Fruit fly (Drosophila melanogaster) whole organism, embryonic: ENCODE data around the gene CG18179.

Experiments
- Atf3 ChIP-seq: fragments of 200-800 bp; sonication (Bioruptor generic); optimal IDR thresholded peaks from 3 replicates; lab custom pipeline; 2016; ENCODE audit warnings: missing biosample characterization, missing genetic modification characterization
- C15 ChIP-seq: fragments of 200-800 bp; sonication (Bioruptor generic); IDR thresholded peaks from 3 replicates; pipeline ENCODE4 v1.3.6; 2022; ENCODE audit warnings: missing biosample characterization, missing genetic modification characterization
- CG11398 ChIP-seq: fragments of 200-800 bp; sonication (Bioruptor generic); optimal IDR thresholded peaks from 2 replicates; lab custom pipeline; 2016; ENCODE audit warnings: missing biosample characterization, missing genetic modification characterization
- CG11456 ChIP-seq: fragments of 200-800 bp; sonication (Bioruptor generic); IDR thresholded peaks from 3 replicates; pipeline ENCODE4 v1.3.6; 2022; ENCODE audit warnings: missing biosample characterization, missing genetic modification characterization
- CG11560 ChIP-seq: fragments of 200-800 bp; sonication (Bioruptor generic); IDR thresholded peaks from 3 replicates; pipeline ENCODE4 v1.3.6; 2022; ENCODE audit warnings: missing biosample characterization, missing genetic modification characterization
- CG11723 ChIP-seq: fragments of 200-800 bp; sonication (Bioruptor generic); optimal IDR thresholded peaks from 2 replicates; lab custom pipeline; 2017; ENCODE audit warnings: missing biosample characterization, mild to moderate bottlenecking, missing genetic modification characterization
- CG12659 ChIP-seq: fragments of 200-800 bp; sonication (Bioruptor generic); optimal IDR thresholded peaks from 3 replicates; lab custom pipeline; 2017; ENCODE audit warnings: mild to moderate bottlenecking, missing biosample characterization, missing genetic modification reagents, missing genetic modification characterization
- CG13775 ChIP-seq: fragments of 200-800 bp; sonication (Bioruptor generic); optimal IDR thresholded peaks from 3 replicates; lab custom pipeline; 2017; ENCODE audit warnings: missing biosample characterization, mild to moderate bottlenecking, missing genetic modification characterization
- CG14965 ChIP-seq: fragments of 200-800 bp; sonication (Bioruptor generic); optimal IDR thresholded peaks from 2 replicates; lab custom pipeline; 2016; ENCODE audit warnings: missing biosample characterization, missing genetic modification characterization, borderline replicate concordance
- CG15073 ChIP-seq: fragments of 200-800 bp; sonication (Bioruptor generic); optimal IDR thresholded peaks from 2 replicates; lab custom pipeline; 2016; ENCODE audit warnings: missing biosample characterization, missing genetic modification characterization
- CG15514 ChIP-seq: fragments of 200-800 bp; sonication (Bioruptor generic); optimal IDR thresholded peaks from 3 replicates; lab custom pipeline; 2017; ENCODE audit warnings: missing biosample characterization, missing genetic modification characterization, mild to moderate bottlenecking, moderate library complexity, missing genetic modification reagents
- CG17359 ChIP-seq: fragments of 200-800 bp; sonication (Bioruptor generic); optimal IDR thresholded peaks from 3 replicates; lab custom pipeline; 2018; ENCODE audit warnings: missing biosample characterization, mild to moderate bottlenecking, missing genetic modification characterization, moderate library complexity
- CG17612 ChIP-seq: fragments of 200-800 bp; sonication (Bioruptor generic); IDR thresholded peaks from 2 replicates; pipeline ENCODE4 v1.3.6; 2022; ENCODE audit warnings: missing biosample characterization, missing genetic modification characterization
- CG17802 ChIP-seq: fragments of 200-800 bp; sonication (Bioruptor generic); optimal IDR thresholded peaks from 2 replicates; lab custom pipeline; 2018; ENCODE audit warnings: missing biosample characterization, mild to moderate bottlenecking, missing genetic modification characterization, moderate library complexity
- CG17912 ChIP-seq: fragments of 200-800 bp; sonication (Bioruptor generic); optimal IDR thresholded peaks from 2 replicates; lab custom pipeline; 2018; ENCODE audit warnings: missing biosample characterization, mild to moderate bottlenecking, missing genetic modification characterization
- CG1832 ChIP-seq: fragments of 200-800 bp; sonication (Bioruptor generic); optimal IDR thresholded peaks from 2 replicates; lab custom pipeline; 2017; ENCODE audit warnings: missing biosample characterization, mild to moderate bottlenecking, missing genetic modification characterization, inconsistent platforms
- CG18619 ChIP-seq: fragments of 200-800 bp; sonication (Bioruptor generic); optimal IDR thresholded peaks from 3 replicates; lab custom pipeline; 2017; ENCODE audit warnings: missing biosample characterization, mild to moderate bottlenecking, missing genetic modification characterization
- CG31441 ChIP-seq: fragments of 200-800 bp; sonication (Bioruptor generic); IDR thresholded peaks from 2 replicates; pipeline ENCODE4 v1.3.6; 2022; ENCODE audit warnings: missing biosample characterization, missing genetic modification characterization
- CG3838 ChIP-seq: fragments of 200-800 bp; sonication (Bioruptor generic); optimal IDR thresholded peaks from 3 replicates; lab custom pipeline; 2016; ENCODE audit warnings: missing biosample characterization, missing genetic modification characterization
- CG4328 ChIP-seq: fragments of 200-800 bp; sonication (Bioruptor generic); optimal IDR thresholded peaks from 3 replicates; lab custom pipeline; 2017; ENCODE audit warnings: missing biosample characterization, missing genetic modification reagents, missing genetic modification characterization
- CG5245 ChIP-seq: fragments of 200-800 bp; sonication (Bioruptor generic); optimal IDR thresholded peaks from 3 replicates; lab custom pipeline; 2016; ENCODE audit warnings: missing biosample characterization, missing genetic modification characterization
- CG6689 ChIP-seq: fragments of 200-800 bp; sonication (Bioruptor generic); IDR thresholded peaks from 2 replicates; pipeline ENCODE4 v1.3.6; 2022; ENCODE audit warnings: missing biosample characterization, missing genetic modification characterization
- CG6854 ChIP-seq: fragments of 200-800 bp; sonication (Bioruptor generic); optimal IDR thresholded peaks from 3 replicates; lab custom pipeline; 2017; ENCODE audit warnings: missing biosample characterization, mild to moderate bottlenecking, missing genetic modification characterization
- CG7357 ChIP-seq: fragments of 200-800 bp; sonication (Bioruptor generic); IDR thresholded peaks from 3 replicates; pipeline ENCODE4 v1.3.6; 2022; ENCODE audit warnings: missing biosample characterization, missing genetic modification characterization
- CG7745 ChIP-seq: fragments of 200-800 bp; sonication (Bioruptor generic); optimal IDR thresholded peaks from 2 replicates; lab custom pipeline; 2018; ENCODE audit warnings: missing biosample characterization, mild to moderate bottlenecking, missing genetic modification characterization, moderate library complexity
- CG8478 ChIP-seq: fragments of >200 bp; optimal IDR thresholded peaks from 2 replicates; lab custom pipeline; 2018
- CG8924 ChIP-seq: fragments of 200-800 bp; optimal IDR thresholded peaks from 3 replicates; lab custom pipeline; 2019; ENCODE audit warnings: missing biosample characterization, mild to moderate bottlenecking, missing genetic modification characterization, moderate library complexity
- CG9437 ChIP-seq: fragments of 200-800 bp; sonication (Bioruptor generic); optimal IDR thresholded peaks from 2 replicates; lab custom pipeline; 2018; ENCODE audit warnings: missing biosample characterization, mild to moderate bottlenecking, missing genetic modification characterization
- Dad ChIP-seq: fragments of 200-800 bp; sonication (Bioruptor generic); optimal IDR thresholded peaks from 3 replicates; lab custom pipeline; 2016; ENCODE audit warnings: missing biosample characterization, missing genetic modification characterization
- Dref ChIP-seq: fragments of 200-800 bp; sonication (Bioruptor generic); IDR thresholded peaks from 2 replicates; pipeline ENCODE4 v1.3.6; 2022; ENCODE audit warnings: missing biosample characterization, missing genetic modification characterization
- Hmx ChIP-seq: fragments of 200-800 bp; sonication (Bioruptor generic); optimal IDR thresholded peaks from 2 replicates; lab custom pipeline; 2016; ENCODE audit warnings: missing biosample characterization, missing genetic modification characterization
- Hsf ChIP-seq: fragments of 200-800 bp; sonication (Bioruptor generic); optimal IDR thresholded peaks from 3 replicates; lab custom pipeline; 2016; ENCODE audit warnings: missing biosample characterization, missing genetic modification characterization
- Neu2 ChIP-seq: fragments of 200-800 bp; sonication (Bioruptor generic); optimal IDR thresholded peaks from 3 replicates; lab custom pipeline; 2016; ENCODE audit warnings: missing biosample characterization, missing genetic modification characterization, borderline replicate concordance
- Oaz ChIP-seq: fragments of 200-800 bp; sonication (Bioruptor generic); IDR thresholded peaks from 2 replicates; pipeline ENCODE4 v1.3.6; 2022; ENCODE audit warnings: missing biosample characterization, missing genetic modification characterization
- Optix ChIP-seq: fragments of 200-800 bp; sonication (Bioruptor generic); IDR thresholded peaks from 3 replicates; pipeline ENCODE4 v1.3.6; 2022; ENCODE audit warnings: missing biosample characterization, missing genetic modification characterization
- Sin3A ChIP-seq: fragments of >200 bp; optimal IDR thresholded peaks from 2 replicates; lab custom pipeline; 2018
- TFAM ChIP-seq: fragments of 200-800 bp; sonication (Bioruptor generic); optimal IDR thresholded peaks from 2 replicates; lab custom pipeline; 2017; ENCODE audit warnings: missing biosample characterization, missing genetic modification characterization, inconsistent platforms
- Tbp ChIP-seq: fragments of >200 bp; optimal IDR thresholded peaks from 2 replicates; lab custom pipeline; 2018; ENCODE audit warnings: missing biosample characterization, missing genetic modification characterization
- br ChIP-seq: fragments of >200 bp; optimal IDR thresholded peaks from 2 replicates; lab custom pipeline; 2017
- corto ChIP-seq: fragments of 200-800 bp; sonication (Bioruptor generic); optimal IDR thresholded peaks from 2 replicates; lab custom pipeline; 2016; ENCODE audit warnings: missing biosample characterization, mild to moderate bottlenecking, missing genetic modification characterization, moderate library complexity
- ems ChIP-seq: fragments of 200-800 bp; sonication (Bioruptor generic); optimal IDR thresholded peaks from 3 replicates; lab custom pipeline; 2016; ENCODE audit warnings: missing biosample characterization, missing genetic modification characterization
- esg ChIP-seq: fragments of 200-800 bp; sonication (Bioruptor generic); conservative IDR thresholded peaks from 2 replicates; pipeline ENCODE4 v1.3.6; 2022; ENCODE audit warnings: missing biosample characterization, missing genetic modification characterization
- fd102C ChIP-seq: fragments of 200-800 bp; sonication (Bioruptor generic); optimal IDR thresholded peaks from 2 replicates; lab custom pipeline; 2018; ENCODE audit warnings: missing biosample characterization, mild to moderate bottlenecking, missing genetic modification characterization, moderate library complexity
- fd96Cb ChIP-seq: fragments of 200-800 bp; sonication (Bioruptor generic); optimal IDR thresholded peaks from 2 replicates; lab custom pipeline; 2018; ENCODE audit warnings: missing biosample characterization, mild to moderate bottlenecking, missing genetic modification characterization, moderate library complexity
- fru ChIP-seq: fragments of >200 bp; optimal IDR thresholded peaks from 2 replicates; lab custom pipeline; 2017
- grn ChIP-seq: fragments of 200-800 bp; sonication (Bioruptor generic); optimal IDR thresholded peaks from 3 replicates; lab custom pipeline; 2017; ENCODE audit warnings: missing biosample characterization, missing genetic modification characterization
- ken ChIP-seq: fragments of 200-800 bp; sonication (Bioruptor generic); IDR thresholded peaks from 3 replicates; pipeline ENCODE4 v1.3.6; 2022; ENCODE audit warnings: missing biosample characterization, missing genetic modification characterization
- lab ChIP-seq: fragments of 200-800 bp; sonication (Bioruptor generic); optimal IDR thresholded peaks from 3 replicates; lab custom pipeline; 2017; ENCODE audit warnings: missing biosample characterization, missing genetic modification characterization, mild to moderate bottlenecking, moderate library complexity, missing genetic modification reagents
- maf-S ChIP-seq: fragments of 200-800 bp; sonication (Bioruptor generic); optimal IDR thresholded peaks from 2 replicates; lab custom pipeline; 2016; ENCODE audit warnings: missing biosample characterization, missing genetic modification characterization
- oc ChIP-seq: fragments of 200-800 bp; sonication (Bioruptor generic); optimal IDR thresholded peaks from 2 replicates; lab custom pipeline; 2018; ENCODE audit warnings: missing biosample characterization, mild to moderate bottlenecking, missing genetic modification characterization, moderate library complexity
- row ChIP-seq: fragments of 200-800 bp; sonication (Bioruptor generic); IDR thresholded peaks from 3 replicates; pipeline ENCODE4 v1.3.6; 2022; ENCODE audit warnings: missing biosample characterization, missing genetic modification characterization
- usp ChIP-seq: fragments of >200 bp; optimal IDR thresholded peaks from 2 replicates; lab custom pipeline; 2017; ENCODE audit warnings: missing biosample characterization, missing genetic modification characterization

The CG18179 gene

DNA sequence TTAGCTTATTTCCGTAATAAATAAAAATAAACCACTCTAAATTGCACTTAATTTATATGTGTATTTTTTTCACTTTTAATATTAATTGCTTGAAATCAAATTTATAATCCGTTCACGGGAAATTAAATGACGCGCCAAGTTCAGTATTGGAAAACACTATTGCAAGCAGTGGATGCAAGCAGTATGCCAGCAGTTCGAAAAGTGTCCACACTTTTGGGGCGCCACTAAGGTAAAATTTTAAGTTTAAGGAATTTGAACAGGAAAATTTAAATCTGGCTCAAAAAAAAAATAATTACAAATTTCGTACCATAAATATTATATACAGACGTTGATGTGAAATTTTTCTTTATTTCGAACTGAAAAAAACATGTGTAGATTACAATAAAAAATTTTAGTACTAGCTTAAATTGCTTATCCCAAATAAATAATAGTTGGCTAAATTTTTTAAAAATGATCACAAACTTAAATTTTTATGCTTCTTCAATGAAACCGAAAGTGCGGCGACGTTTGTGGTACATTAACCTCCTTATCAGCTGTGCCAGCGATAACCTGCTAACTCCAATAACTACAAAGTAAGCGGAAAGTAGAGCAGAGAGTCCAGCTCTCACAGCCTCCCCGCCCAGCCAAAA is 25.0 kb upstream of the CG18179 start (continued):
- TF ChIP-seq Optix (no peak), br (lab: Kevin White, UChicago) (no peak), CG11456 (GFP tag; lab: Robert Waterston, UW) (peak; percentile 84), CG15514 (GFP tag; lab: Kevin White, UChicago) (peak; percentile 51), Dref (GFP tag; lab: Robert Waterston, UW) (peak; percentile 30; the same call in 1 of the 2 replicates), fd96Cb (peak; percentile 25), CG1832 (GFP tag; lab: Kevin White, UChicago) (no peak), Sin3A (lab: Kevin White, UChicago) (no peak), CG17802 (peak; percentile 44), CG5245 (GFP tag; lab: Kevin White, UChicago) (peak; percentile 67), esg (GFP tag; lab: Robert Waterston, UW) (no peak), Neu2 (GFP tag; lab: Kevin White, UChicago) (no peak), CG7357 (GFP tag; lab: Robert Waterston, UW) (no peak; the same call in 2 of the 3 replicates), CG31441 (GFP tag; lab: Robert Waterston, UW) (0 out of 2 replicates have a peak, but pooled peaks have one; percentile 35), Tbp (GFP tag; lab: Kevin White, UChicago) (no peak), CG18619 (GFP tag; lab: Kevin White, UChicago) (no peak), fd102C (no peak), CG17912 (no peak), corto (GFP tag; lab: Kevin White, UChicago) (no peak), Atf3 (GFP tag; lab: Kevin White, UChicago) (no peak), fru (lab: Kevin White, UChicago) (no peak), TFAM (GFP tag; lab: Kevin White, UChicago) (no peak), Hsf (GFP tag; lab: Kevin White, UChicago) (no peak), CG7745 (tag; lab: Kevin White, UChicago) (no peak), CG17612 (GFP tag; lab: Robert Waterston, UW) (0 out of 2 replicates have a peak, but pooled peaks have one; percentile 15), grn (GFP tag; lab: Kevin White, UChicago) (no peak), CG3838 (GFP tag; lab: Kevin White, UChicago) (no peak), CG15073 (GFP tag; lab: Kevin White, UChicago) (no peak), Dad (GFP tag; lab: Kevin White, UChicago) (peak; percentile 30), Oaz (GFP tag; lab: Robert Waterston, UW) (no peak), maf-S (GFP tag; lab: Kevin White, UChicago) (peak; percentile 35), CG8478 (no peak), CG9437 (GFP tag; lab: Kevin White, UChicago) (no peak), CG11723 (GFP tag; lab: Kevin White, UChicago) (no peak), oc (tag; lab: Kevin White, UChicago) (no peak), CG11398 (GFP tag; lab: Kevin White, UChicago) (no peak), CG14965 (GFP tag; lab: Kevin White, UChicago) (no peak), C15 (GFP tag; lab: Robert Waterston, UW) (no peak), ems (GFP tag; lab: Kevin White, UChicago) (no peak), CG17359 (tag; lab: Kevin White, UChicago) (peak; percentile 51), CG6689 (no peak), CG12659 (GFP tag; lab: Kevin White, UChicago) (no peak), Hmx (GFP tag; lab: Kevin White, UChicago) (no peak), CG4328 (GFP tag; lab: Kevin White, UChicago) (no peak), CG11560 (tag; lab: Robert Waterston, UW) (no peak; the same call in 2 of the 3 replicates), usp (GFP tag; lab: Kevin White, UChicago) (no peak), lab (no peak), ken (GFP tag; lab: Robert Waterston, UW) (peak; percentile 68; the same call in 2 of the 3 replicates), CG13775 (no peak), row (GFP tag; lab: Robert Waterston, UW) (peak; percentile 29; the same call in 1 of the 3 replicates), CG6854 (GFP tag; lab: Kevin White, UChicago) (no peak), CG8924 (tag; lab: Kevin White, UChicago) (no peak)
